Fruit fly (Drosophila melanogaster) whole organism, embryonic: ENCODE results near the gene ATPsynepsilonL.
A peak's percentile ranks its signal among the peaks of the same experiment; 100 is the strongest.

ENCODE experiments used
- ATbp ChIP-seq: fragments of 200-800 bp; sonication (Bioruptor generic); optimal IDR thresholded peaks from 2 replicates; lab custom pipeline; 2017; ENCODE audit warnings: missing biosample characterization, mild to moderate bottlenecking, missing genetic modification characterization, missing genetic modification reagents
- Aef1 ChIP-seq: fragments of 200-800 bp; sonication (Bioruptor generic); IDR thresholded peaks from 3 replicates; pipeline ENCODE4 v1.3.6; 2022; ENCODE audit warnings: missing biosample characterization, missing genetic modification characterization
- Asciz ChIP-seq: fragments of 200-800 bp; sonication (Bioruptor generic); optimal IDR thresholded peaks from 2 replicates; lab custom pipeline; 2017; ENCODE audit warnings: missing biosample characterization, mild to moderate bottlenecking, missing genetic modification characterization, missing genetic modification reagents
- Atf6 ChIP-seq: fragments of 200-800 bp; sonication (Bioruptor generic); IDR thresholded peaks from 2 replicates; pipeline ENCODE4 v1.3.6; 2022; ENCODE audit warnings: missing biosample characterization, missing genetic modification characterization
- B-H1 ChIP-seq: fragments of 200-800 bp; sonication (Bioruptor generic); IDR thresholded peaks from 3 replicates; pipeline ENCODE4 v1.3.6; 2022; ENCODE audit warnings: missing biosample characterization, missing genetic modification characterization
- BtbVII ChIP-seq: fragments of 200-800 bp; sonication (Bioruptor generic); optimal IDR thresholded peaks from 3 replicates; lab custom pipeline; 2017; ENCODE audit warnings: missing biosample characterization, mild to moderate bottlenecking, missing genetic modification characterization
- CG1024 ChIP-seq: fragments of 200-800 bp; sonication (Bioruptor generic); IDR thresholded peaks from 2 replicates; pipeline ENCODE4 v1.3.6; 2022; ENCODE audit warnings: missing biosample characterization, missing genetic modification characterization
- CG10959 ChIP-seq: fragments of 200-800 bp; sonication (Bioruptor generic); IDR thresholded peaks from 2 replicates; pipeline ENCODE4 v1.3.6; 2022; ENCODE audit warnings: missing biosample characterization, missing genetic modification characterization
- CG11085 ChIP-seq: fragments of 200-800 bp; sonication (Bioruptor generic); IDR thresholded peaks from 2 replicates; pipeline ENCODE4 v1.3.6; 2022; ENCODE audit warnings: missing biosample characterization, missing genetic modification characterization
- CG11560 ChIP-seq: fragments of 200-800 bp; sonication (Bioruptor generic); IDR thresholded peaks from 3 replicates; pipeline ENCODE4 v1.3.6; 2022; ENCODE audit warnings: missing biosample characterization, missing genetic modification characterization
- CG11723 ChIP-seq: fragments of 200-800 bp; sonication (Bioruptor generic); optimal IDR thresholded peaks from 2 replicates; lab custom pipeline; 2017; ENCODE audit warnings: missing biosample characterization, mild to moderate bottlenecking, missing genetic modification characterization
- CG12236 ChIP-seq: fragments of 200-800 bp; sonication (Bioruptor generic); optimal IDR thresholded peaks from 2 replicates; lab custom pipeline; 2016; ENCODE audit warnings: missing biosample characterization, missing genetic modification characterization
- CG12299 ChIP-seq: fragments of 200-800 bp; sonication (Bioruptor generic); optimal IDR thresholded peaks from 2 replicates; lab custom pipeline; 2018; ENCODE audit warnings: missing biosample characterization, mild to moderate bottlenecking, missing genetic modification characterization
- CG14050 ChIP-seq: fragments of 200-800 bp; sonication (Bioruptor generic); IDR thresholded peaks from 3 replicates; pipeline ENCODE4 v1.3.6; 2022; ENCODE audit warnings: missing biosample characterization, missing genetic modification characterization
- CG17359 ChIP-seq: fragments of 200-800 bp; sonication (Bioruptor generic); optimal IDR thresholded peaks from 3 replicates; lab custom pipeline; 2018; ENCODE audit warnings: missing biosample characterization, mild to moderate bottlenecking, missing genetic modification characterization, moderate library complexity
- CG1792 ChIP-seq: fragments of 200-800 bp; sonication (Bioruptor generic); optimal IDR thresholded peaks from 2 replicates; lab custom pipeline; 2016; ENCODE audit warnings: missing biosample characterization, missing genetic modification characterization
- CG2678 ChIP-seq: fragments of 200-800 bp; sonication (Bioruptor generic); optimal IDR thresholded peaks from 3 replicates; lab custom pipeline; 2019; ENCODE audit warnings: missing biosample characterization, mild to moderate bottlenecking, missing genetic modification characterization, moderate library complexity
- CG2875 ChIP-seq: fragments of 200-800 bp; sonication (Bioruptor generic); optimal IDR thresholded peaks from 2 replicates; lab custom pipeline; 2017; ENCODE audit warnings: missing biosample characterization, mild to moderate bottlenecking, missing genetic modification characterization, missing genetic modification reagents
- CG2889 ChIP-seq: fragments of 200-800 bp; sonication (Bioruptor generic); IDR thresholded peaks from 3 replicates; pipeline ENCODE4 v1.3.6; 2022; ENCODE audit warnings: missing biosample characterization, missing genetic modification characterization
- CG33213 ChIP-seq: fragments of 200-800 bp; sonication (Bioruptor generic); optimal IDR thresholded peaks from 3 replicates; lab custom pipeline; 2016; ENCODE audit warnings: missing biosample characterization, missing genetic modification characterization
- CG3407 ChIP-seq: fragments of 200-800 bp; sonication (Bioruptor generic); optimal IDR thresholded peaks from 2 replicates; lab custom pipeline; 2018; ENCODE audit warnings: missing biosample characterization, mild to moderate bottlenecking, missing genetic modification characterization
- CG34376 ChIP-seq: fragments of 200-800 bp; sonication (Bioruptor generic); optimal IDR thresholded peaks from 2 replicates; lab custom pipeline; 2018; ENCODE audit warnings: missing biosample characterization, mild to moderate bottlenecking, missing genetic modification characterization
- CG4360 ChIP-seq: fragments of 200-800 bp; sonication (Bioruptor generic); IDR thresholded peaks from 2 replicates; pipeline ENCODE4 v1.3.6; 2022; ENCODE audit warnings: missing biosample characterization, missing genetic modification characterization
- CG43689 ChIP-seq: fragments of 200-800 bp; sonication (Bioruptor generic); IDR thresholded peaks from 2 replicates; pipeline ENCODE4 v1.3.6; 2022; ENCODE audit warnings: missing biosample characterization, missing genetic modification characterization
- CG5180 ChIP-seq: fragments of 200-800 bp; sonication (Bioruptor generic); optimal IDR thresholded peaks from 3 replicates; lab custom pipeline; 2017; ENCODE audit warnings: missing biosample characterization, missing genetic modification characterization, mild to moderate bottlenecking, moderate library complexity, missing genetic modification reagents
- CG5953 ChIP-seq: fragments of 200-800 bp; sonication (Bioruptor generic); IDR thresholded peaks from 2 replicates; pipeline ENCODE4 v1.3.6; 2022; ENCODE audit warnings: missing biosample characterization, missing genetic modification characterization
- CG7556 ChIP-seq: fragments of 200-800 bp; sonication (Bioruptor generic); optimal IDR thresholded peaks from 2 replicates; lab custom pipeline; 2017; ENCODE audit warnings: missing biosample characterization, mild to moderate bottlenecking, missing genetic modification characterization
- CG8359 ChIP-seq: fragments of 200-800 bp; sonication (Bioruptor generic); optimal IDR thresholded peaks from 2 replicates; lab custom pipeline; 2017; ENCODE audit warnings: missing biosample characterization, mild to moderate bottlenecking, missing genetic modification characterization, borderline replicate concordance
- HmgD ChIP-seq: fragments of 200-800 bp; sonication (Bioruptor generic); optimal IDR thresholded peaks from 3 replicates; lab custom pipeline; 2016; ENCODE audit warnings: missing biosample characterization, missing genetic modification characterization
- MESR4 ChIP-seq: fragments of 200-800 bp; sonication (Bioruptor generic); optimal IDR thresholded peaks from 2 replicates; lab custom pipeline; 2018; ENCODE audit warnings: missing biosample characterization, mild to moderate bottlenecking, missing genetic modification characterization, moderate library complexity
- Mes4 ChIP-seq: fragments of 200-800 bp; sonication (Bioruptor generic); optimal IDR thresholded peaks from 2 replicates; lab custom pipeline; 2016; ENCODE audit warnings: missing biosample characterization, missing genetic modification characterization
- Poxn ChIP-seq: fragments of 200-800 bp; sonication (Bioruptor generic); IDR thresholded peaks from 2 replicates; pipeline ENCODE4 v1.3.6; 2022; ENCODE audit warnings: missing biosample characterization, missing genetic modification characterization
- Sry-β ChIP-seq: fragments of 200-800 bp; sonication (Bioruptor generic); optimal IDR thresholded peaks from 2 replicates; lab custom pipeline; 2018; ENCODE audit warnings: missing biosample characterization, mild to moderate bottlenecking, missing genetic modification characterization, moderate library complexity
- Vsx1 ChIP-seq: fragments of 200-800 bp; sonication (Bioruptor generic); optimal IDR thresholded peaks from 2 replicates; lab custom pipeline; 2017; ENCODE audit warnings: missing biosample characterization, mild to moderate bottlenecking, missing genetic modification characterization, missing genetic modification reagents
- Xrp1 ChIP-seq: fragments of 200-800 bp; sonication (Bioruptor generic); IDR thresholded peaks from 2 replicates; pipeline ENCODE4 v1.3.6; 2022; ENCODE audit warnings: missing biosample characterization, missing genetic modification characterization
- bsh ChIP-seq, 2 experiments: fragments of 200-800 bp; sonication (Bioruptor generic); optimal IDR thresholded peaks; 2 replicates each; lab custom pipeline; 2017 to 2018; ENCODE audit warnings: mild to moderate bottlenecking in 2 of 2, missing biosample characterization in 2 of 2, missing genetic modification characterization in 2 of 2, moderate library complexity in 1 of 2
- btn ChIP-seq: fragments of 200-800 bp; sonication (Bioruptor generic); optimal IDR thresholded peaks from 2 replicates; lab custom pipeline; 2016; ENCODE audit warnings: missing biosample characterization, missing genetic modification characterization
- esg ChIP-seq: fragments of 200-800 bp; sonication (Bioruptor generic); conservative IDR thresholded peaks from 2 replicates; pipeline ENCODE4 v1.3.6; 2022; ENCODE audit warnings: missing biosample characterization, missing genetic modification characterization
- fd64A ChIP-seq: fragments of 200-800 bp; sonication (Bioruptor generic); optimal IDR thresholded peaks from 3 replicates; lab custom pipeline; 2018; ENCODE audit warnings: missing biosample characterization, mild to moderate bottlenecking, missing genetic modification characterization
- gce ChIP-seq: fragments of 200-800 bp; sonication (Bioruptor generic); IDR thresholded peaks from 3 replicates; pipeline ENCODE4 v1.3.6; 2022; ENCODE audit warnings: missing biosample characterization, missing genetic modification characterization
- grau ChIP-seq: fragments of 200-800 bp; optimal IDR thresholded peaks from 3 replicates; lab custom pipeline; 2019; ENCODE audit warnings: missing biosample characterization, mild to moderate bottlenecking, missing genetic modification characterization, moderate library complexity
- kni ChIP-seq: fragments of 200-800 bp; sonication (Bioruptor generic); optimal IDR thresholded peaks from 3 replicates; lab custom pipeline; 2017; ENCODE audit warnings: mild to moderate bottlenecking, missing biosample characterization, missing genetic modification reagents, missing genetic modification characterization
- onecut ChIP-seq: fragments of 200-800 bp; sonication (Bioruptor generic); IDR thresholded peaks from 2 replicates; pipeline ENCODE4 v1.3.6; 2022; ENCODE audit warnings: missing biosample characterization, missing genetic modification characterization
- pfk ChIP-seq: fragments of 200-800 bp; sonication (Bioruptor generic); optimal IDR thresholded peaks from 2 replicates; lab custom pipeline; 2018; ENCODE audit warnings: missing biosample characterization, mild to moderate bottlenecking, missing genetic modification characterization, moderate library complexity
- sens ChIP-seq: fragments of 200-800 bp; sonication (Bioruptor generic); peaks from one replicate; lab custom pipeline; 2016; ENCODE audit warnings: missing biosample characterization, missing genetic modification characterization
- sr ChIP-seq: fragments of 200-800 bp; sonication (Bioruptor generic); IDR thresholded peaks from 3 replicates; pipeline ENCODE4 v1.3.6; 2022; ENCODE audit warnings: missing biosample characterization, missing genetic modification characterization
- tin ChIP-seq: fragments of 200-800 bp; sonication (Bioruptor generic); optimal IDR thresholded peaks from 3 replicates; lab custom pipeline; 2016; ENCODE audit warnings: missing biosample characterization, missing genetic modification characterization
- unpg ChIP-seq: fragments of 200-800 bp; sonication (Bioruptor generic); optimal IDR thresholded peaks from 3 replicates; lab custom pipeline; 2018; ENCODE audit warnings: missing biosample characterization, mild to moderate bottlenecking, missing genetic modification characterization, moderate library complexity
- wdn ChIP-seq: fragments of 200-800 bp; sonication (Bioruptor generic); IDR thresholded peaks from 2 replicates; pipeline ENCODE4 v1.3.6; 2022; ENCODE audit warnings: missing biosample characterization, missing genetic modification characterization
- wek ChIP-seq: fragments of 200-800 bp; sonication (Bioruptor generic); optimal IDR thresholded peaks from 3 replicates; lab custom pipeline; 2018; ENCODE audit warnings: missing biosample characterization, mild to moderate bottlenecking, missing genetic modification characterization, moderate library complexity
- yki ChIP-seq: fragments of >200 bp; optimal IDR thresholded peaks from 3 replicates; lab custom pipeline; 2018

Gene ATPsynepsilonL

dm6 chr3R:10150555-10150954 lies 29.0 kb downstream of the ATPsynepsilonL start (continued):
- TF ChIP-seq CG5953 (GFP tag; lab: Robert Waterston, UW) (0 out of 2 replicates have a peak, but pooled peaks have one; percentile 53), CG11085 (GFP tag; lab: Robert Waterston, UW) (no peak), CG14050 (peak; percentile 49; the same call in 1 of the 3 replicates), Mes4 (no peak), onecut (GFP tag; lab: Robert Waterston, UW) (0 out of 2 replicates have a peak, but pooled peaks have one; percentile 13), HmgD (GFP tag; lab: Kevin White, UChicago) (no peak), CG10959 (GFP tag; lab: Robert Waterston, UW) (no peak), CG17359 (tag; lab: Kevin White, UChicago) (peak; percentile 44), fd64A (GFP tag; lab: Kevin White, UChicago) (peak; percentile 19), CG2678 (peak; percentile 31), CG1792 (peak; percentile 30), CG33213 (GFP tag; lab: Kevin White, UChicago) (no peak), bsh (GFP tag; optimal IDR thresholded peaks at IDR 0.05; lab: Kevin White, UChicago) (peak in 1 of 2 experiments; percentile 12), CG8359 (GFP tag; lab: Kevin White, UChicago) (no peak), Vsx1 (GFP tag; lab: Kevin White, UChicago) (peak; percentile 44), CG12299 (tag; lab: Kevin White, UChicago) (no peak), B-H1 (GFP tag; lab: Robert Waterston, UW) (no peak), CG7556 (GFP tag; lab: Kevin White, UChicago) (no peak), CG11723 (GFP tag; lab: Kevin White, UChicago) (peak; percentile 14), pfk (GFP tag; lab: Kevin White, UChicago) (no peak), CG43689 (GFP tag; lab: Robert Waterston, UW) (no peak), ATbp (peak; percentile 80), CG34376 (GFP tag; lab: Kevin White, UChicago) (no peak), Sry-β (no peak), Poxn (no peak), gce (peak; percentile 53; the same call in 1 of the 3 replicates), CG5180 (GFP tag; lab: Kevin White, UChicago) (peak; percentile 20), wek (GFP tag; lab: Kevin White, UChicago) (peak; percentile 49), grau (tag; lab: Kevin White, UChicago) (no peak), btn (GFP tag; lab: Kevin White, UChicago) (peak; percentile 7), BtbVII (GFP tag; lab: Kevin White, UChicago) (no peak), MESR4 (no peak), kni (GFP tag; lab: Kevin White, UChicago) (peak; percentile 95), unpg (GFP tag; lab: Kevin White, UChicago) (no peak), Xrp1 (GFP tag; lab: Robert Waterston, UW) (peak; percentile 49), CG1024 (GFP tag; lab: Robert Waterston, UW) (peak; percentile 14; the same call in 1 of the 2 replicates), tin (GFP tag; lab: Kevin White, UChicago) (no peak), Aef1 (GFP tag; lab: Robert Waterston, UW) (no peak), CG11560 (tag; lab: Robert Waterston, UW) (no peak), Asciz (GFP tag; lab: Kevin White, UChicago) (peak; percentile 10), CG4360 (GFP tag; lab: Robert Waterston, UW) (peak; percentile 53), CG2875 (GFP tag; lab: Kevin White, UChicago) (peak; percentile 52), esg (GFP tag; lab: Robert Waterston, UW) (no peak), wdn (GFP tag; lab: Robert Waterston, UW) (no peak), sr (GFP tag; lab: Robert Waterston, UW) (0 out of 3 replicates have a peak, but pooled peaks have one; percentile 43), sens (GFP tag; lab: Kevin White, UChicago) (peak; percentile 31), CG12236 (GFP tag; lab: Kevin White, UChicago) (peak; percentile 1), CG3407 (peak; percentile 20), CG2889 (GFP tag; lab: Robert Waterston, UW) (no peak), yki (lab: Kevin White, UChicago) (no peak), Atf6 (GFP tag; lab: Robert Waterston, UW) (no peak)
